Worm (Caenorhabditis elegans) whole organism, young adult: Measurements from ENCODE around the gene hot-7.

ENCODE experiments used
- B0019.2 ChIP-seq: fragments of 200-800 bp; sonication (Bioruptor generic); conservative IDR thresholded peaks from 2 replicates; pipeline ENCODE4 v1.3.6; 2022; ENCODE audit warnings: missing genetic modification reagents, missing genetic modification characterization, missing compliant biosample characterization
- B0336.3 ChIP-seq: fragments of 200-800 bp; sonication (Bioruptor generic); IDR thresholded peaks from 2 replicates; pipeline ENCODE4 v1.3.6; 2022; ENCODE audit warnings: missing genetic modification characterization, missing compliant biosample characterization
- C06A6.2 ChIP-seq: fragments of 200-800 bp; sonication (Bioruptor generic); conservative IDR thresholded peaks from 2 replicates; pipeline ENCODE4 v1.3.6; 2022; ENCODE audit warnings: missing genetic modification characterization, missing compliant biosample characterization
- F10E7.11 ChIP-seq: sonication (generic microtip); optimal IDR thresholded peaks from 2 replicates; lab custom pipeline; 2017; ENCODE audit warnings: mild to moderate bottlenecking, missing genetic modification characterization, moderate library complexity, missing compliant biosample characterization
- F33H1.4 ChIP-seq: fragments of 200-800 bp; sonication (Bioruptor generic); IDR thresholded peaks from 2 replicates; pipeline ENCODE4 v1.3.6; 2022; ENCODE audit warnings: missing genetic modification reagents, missing genetic modification characterization, missing compliant biosample characterization
- F39B2.1 ChIP-seq: fragments of 200-800 bp; sonication (Bioruptor generic); IDR thresholded peaks from 2 replicates; pipeline ENCODE4 v1.3.6; 2022; ENCODE audit warnings: missing genetic modification reagents, missing genetic modification characterization, missing compliant biosample characterization
- F55B11.4 ChIP-seq: sonication (generic microtip); optimal IDR thresholded peaks from 2 replicates; lab custom pipeline; 2016; ENCODE audit warnings: missing compliant biosample characterization, missing genetic modification characterization, borderline replicate concordance; ENCODE audit not compliant: insufficient read depth
- F57A8.1 ChIP-seq: fragments of 200-800 bp; sonication (Bioruptor generic); optimal IDR thresholded peaks from 2 replicates; lab custom pipeline; 2018; ENCODE audit warnings: mild to moderate bottlenecking, missing genetic modification characterization, moderate library complexity, missing compliant biosample characterization
- T26A5.8 ChIP-seq: sonication (generic microtip); optimal IDR thresholded peaks from 2 replicates; lab custom pipeline; 2016; ENCODE audit warnings: missing genetic modification characterization, missing compliant biosample characterization
- Y56A3A.18 ChIP-seq: fragments of 200-800 bp; sonication (Bioruptor generic); IDR thresholded peaks from 2 replicates; pipeline ENCODE4 v1.3.6; 2022; ENCODE audit warnings: missing genetic modification reagents, missing genetic modification characterization, missing compliant biosample characterization
- ama-1 ChIP-seq, 3 experiments: fragments of 150-350 bp in 1 of 3; sonication (generic microtip) in 2 of 3; optimal IDR thresholded peaks; 2 replicates each; lab custom pipeline; 2014 to 2018; ENCODE audit warnings: missing biosample characterization in 2 of 3, missing genetic modification characterization in 2 of 3, missing genetic modification reagents in 2 of 3
- aptf-3 ChIP-seq: fragments of 200-800 bp; sonication (Bioruptor generic); IDR thresholded peaks from 2 replicates; pipeline ENCODE4 v1.3.6; 2022; ENCODE audit warnings: missing genetic modification characterization, missing compliant biosample characterization
- atf-7 ChIP-seq: sonication (generic microtip); optimal IDR thresholded peaks from 2 replicates; lab custom pipeline; 2017; ENCODE audit warnings: mild to moderate bottlenecking, missing genetic modification characterization, missing compliant biosample characterization
- attf-6 ChIP-seq: fragments of 200-800 bp; sonication (Bioruptor generic); IDR thresholded peaks from 2 replicates; pipeline ENCODE4 v1.3.6; 2022; ENCODE audit warnings: missing genetic modification reagents, missing genetic modification characterization, missing compliant biosample characterization
- bed-1 ChIP-seq: fragments of 200-800 bp; sonication (Bioruptor generic); IDR thresholded peaks from 2 replicates; pipeline ENCODE4 v1.3.6; 2022; ENCODE audit warnings: missing genetic modification reagents, missing genetic modification characterization, missing compliant biosample characterization
- cebp-2 ChIP-seq: fragments of 200-800 bp; sonication (Bioruptor generic); IDR thresholded peaks from 2 replicates; pipeline ENCODE4 v1.3.6; 2022; ENCODE audit warnings: missing genetic modification characterization, missing compliant biosample characterization
- ceh-40 ChIP-seq: fragments of 200-800 bp; sonication (Bioruptor generic); IDR thresholded peaks from 2 replicates; pipeline ENCODE4 v1.3.6; 2022; ENCODE audit warnings: missing genetic modification characterization, missing compliant biosample characterization
- chd-7 ChIP-seq: sonication (generic microtip); optimal IDR thresholded peaks from 2 replicates; lab custom pipeline; 2016; ENCODE audit warnings: mild to moderate bottlenecking, missing genetic modification characterization, moderate library complexity, missing compliant biosample characterization
- dox-1 ChIP-seq: fragments of 200-800 bp; sonication (Bioruptor generic); IDR thresholded peaks from 2 replicates; pipeline ENCODE4 v1.3.6; 2022; ENCODE audit warnings: missing genetic modification reagents, missing genetic modification characterization, missing compliant biosample characterization
- dpff-1 ChIP-seq: sonication (generic microtip); optimal IDR thresholded peaks from 2 replicates; lab custom pipeline; 2017; ENCODE audit warnings: mild to moderate bottlenecking, missing genetic modification characterization, missing compliant biosample characterization
- gei-17 ChIP-seq: fragments of 200-800 bp; sonication (Bioruptor generic); optimal IDR thresholded peaks from 2 replicates; lab custom pipeline; 2018; ENCODE audit warnings: mild to moderate bottlenecking, missing genetic modification characterization, missing compliant biosample characterization
- hmg-20 ChIP-seq: fragments of 200-800 bp; sonication (Bioruptor generic); IDR thresholded peaks from 2 replicates; pipeline ENCODE4 v1.3.6; 2022; ENCODE audit warnings: missing genetic modification reagents, missing genetic modification characterization, missing compliant biosample characterization
- hsf-1 ChIP-seq: fragments of 200-800 bp; sonication (Bioruptor generic); IDR thresholded peaks from 2 replicates; pipeline ENCODE4 v1.3.6; 2022; ENCODE audit warnings: missing genetic modification reagents, missing genetic modification characterization, missing compliant biosample characterization
- lin-40 ChIP-seq: sonication (generic microtip); optimal IDR thresholded peaks from 2 replicates; lab custom pipeline; 2016; ENCODE audit warnings: missing genetic modification characterization, mild to moderate bottlenecking, missing compliant biosample characterization, missing genotype, missing genetic modification reagents
- lsl-1 ChIP-seq: fragments of 200-800 bp; sonication (Bioruptor generic); optimal IDR thresholded peaks from 2 replicates; lab custom pipeline; 2018; ENCODE audit warnings: mild to moderate bottlenecking, missing genetic modification characterization, moderate library complexity, missing compliant biosample characterization
- lsy-27 ChIP-seq: sonication (generic microtip); optimal IDR thresholded peaks from 2 replicates; lab custom pipeline; 2017; ENCODE audit warnings: missing genetic modification characterization, mild to moderate bottlenecking, missing compliant biosample characterization, antibody characterized with exemption, missing genotype, borderline replicate concordance; ENCODE audit not compliant: insufficient read depth
- madf-6 ChIP-seq: fragments of 200-800 bp; sonication (Bioruptor generic); IDR thresholded peaks from 2 replicates; pipeline ENCODE4 v1.3.6; 2022; ENCODE audit warnings: missing genetic modification reagents, missing genetic modification characterization, missing compliant biosample characterization
- mcd-1 ChIP-seq: fragments of 200-800 bp; sonication (Bioruptor generic); IDR thresholded peaks from 2 replicates; pipeline ENCODE4 v1.3.6; 2022; ENCODE audit warnings: missing genetic modification reagents, missing genetic modification characterization, missing compliant biosample characterization
- nhr-179 ChIP-seq: sonication (generic microtip); optimal IDR thresholded peaks from 2 replicates; lab custom pipeline; 2016; ENCODE audit warnings: mild to moderate bottlenecking, missing genetic modification characterization, missing compliant biosample characterization
- nhr-80 ChIP-seq: sonication (generic microtip); optimal IDR thresholded peaks from 2 replicates; lab custom pipeline; 2016; ENCODE audit warnings: missing genetic modification characterization, missing compliant biosample characterization
- rcor-1 ChIP-seq: fragments of 200-800 bp; sonication (Bioruptor generic); IDR thresholded peaks from 2 replicates; pipeline ENCODE4 v1.3.6; 2022; ENCODE audit warnings: missing genetic modification reagents, missing genetic modification characterization, missing compliant biosample characterization
- rec-8 ChIP-seq, 2 experiments: sonication (generic microtip); optimal IDR thresholded peaks; 2 replicates each; lab custom pipeline; 2016; ENCODE audit warnings: mild to moderate bottlenecking in 2 of 2, missing genetic modification characterization in 2 of 2, missing genetic modification reagents in 2 of 2, missing genotype in 2 of 2, missing biosample characterization in 1 of 2, missing compliant biosample characterization in 1 of 2, moderate library complexity in 1 of 2
- repo-1 ChIP-seq: sonication (generic microtip); optimal IDR thresholded peaks from 2 replicates; lab custom pipeline; 2017; ENCODE audit warnings: mild to moderate bottlenecking, missing genetic modification characterization, missing compliant biosample characterization
- rpc-1 ChIP-seq, 2 experiments: fragments of 150-350 bp in 1 of 2; sonication (generic microtip) in 1 of 2; optimal IDR thresholded peaks; 2 replicates each; lab custom pipeline; 2014 to 2018; ENCODE audit warnings: missing biosample characterization in 1 of 2, missing genetic modification characterization in 1 of 2, missing genetic modification reagents in 1 of 2, missing genotype in 1 of 2
- sdz-38 ChIP-seq: sonication (generic microtip); optimal IDR thresholded peaks from 2 replicates; lab custom pipeline; 2016; ENCODE audit warnings: missing genotype, missing genetic modification characterization, missing compliant biosample characterization
- sea-2 ChIP-seq: fragments of 200-800 bp; sonication (Bioruptor generic); IDR thresholded peaks from 2 replicates; pipeline ENCODE4 v1.3.6; 2022; ENCODE audit warnings: missing genetic modification characterization, missing compliant biosample characterization
- snpc-1.3 ChIP-seq: sonication (generic microtip); optimal IDR thresholded peaks from 2 replicates; lab custom pipeline; 2017; ENCODE audit warnings: missing genetic modification characterization, mild to moderate bottlenecking, missing compliant biosample characterization, antibody characterized with exemption, moderate library complexity, missing genotype, missing genetic modification reagents; ENCODE audit not compliant: insufficient read depth
- snpc-3.4 ChIP-seq: sonication (generic microtip); optimal IDR thresholded peaks from 2 replicates; lab custom pipeline; 2017; ENCODE audit warnings: missing genetic modification characterization, mild to moderate bottlenecking, missing compliant biosample characterization, antibody characterized with exemption, moderate library complexity, missing genotype, missing genetic modification reagents
- tbx-9 ChIP-seq: sonication (generic microtip); optimal IDR thresholded peaks from 2 replicates; lab custom pipeline; 2016; ENCODE audit warnings: borderline replicate concordance, missing genetic modification characterization, inconsistent platforms, missing compliant biosample characterization
- unc-130 ChIP-seq: sonication (generic microtip); optimal IDR thresholded peaks from 2 replicates; lab custom pipeline; 2016; ENCODE audit warnings: missing genetic modification reagents, missing genetic modification characterization, missing compliant biosample characterization
- xnd-1 ChIP-seq: sonication (generic microtip); optimal IDR thresholded peaks from 2 replicates; lab custom pipeline; 2016; ENCODE audit warnings: missing genotype, missing genetic modification reagents, missing genetic modification characterization, missing compliant biosample characterization
- zfh-2 ChIP-seq: fragments of 200-800 bp; sonication (Bioruptor generic); conservative IDR thresholded peaks from 2 replicates; pipeline ENCODE4 v1.3.6; 2022; ENCODE audit warnings: missing genetic modification reagents, missing genetic modification characterization, missing compliant biosample characterization
- ztf-18 ChIP-seq: sonication (generic microtip); optimal IDR thresholded peaks from 2 replicates; lab custom pipeline; 2016; ENCODE audit warnings: missing genotype, mild to moderate bottlenecking, missing genetic modification characterization, missing compliant biosample characterization
- ztf-25 ChIP-seq: fragments of 200-800 bp; sonication (Bioruptor generic); IDR thresholded peaks from 2 replicates; pipeline ENCODE4 v1.3.6; 2022; ENCODE audit warnings: missing genetic modification reagents, missing genetic modification characterization, missing compliant biosample characterization
- ztf-28 ChIP-seq: fragments of 200-800 bp; sonication (Bioruptor generic); IDR thresholded peaks from 2 replicates; pipeline ENCODE4 v1.3.6; 2022; ENCODE audit warnings: missing genetic modification reagents, missing genetic modification characterization, missing compliant biosample characterization
- ztf-6 ChIP-seq: fragments of 200-800 bp; sonication (Bioruptor generic); IDR thresholded peaks from 2 replicates; pipeline ENCODE4 v1.3.6; 2022; ENCODE audit warnings: missing genetic modification reagents, missing genetic modification characterization, missing compliant biosample characterization

Gene hot-7

DNA sequence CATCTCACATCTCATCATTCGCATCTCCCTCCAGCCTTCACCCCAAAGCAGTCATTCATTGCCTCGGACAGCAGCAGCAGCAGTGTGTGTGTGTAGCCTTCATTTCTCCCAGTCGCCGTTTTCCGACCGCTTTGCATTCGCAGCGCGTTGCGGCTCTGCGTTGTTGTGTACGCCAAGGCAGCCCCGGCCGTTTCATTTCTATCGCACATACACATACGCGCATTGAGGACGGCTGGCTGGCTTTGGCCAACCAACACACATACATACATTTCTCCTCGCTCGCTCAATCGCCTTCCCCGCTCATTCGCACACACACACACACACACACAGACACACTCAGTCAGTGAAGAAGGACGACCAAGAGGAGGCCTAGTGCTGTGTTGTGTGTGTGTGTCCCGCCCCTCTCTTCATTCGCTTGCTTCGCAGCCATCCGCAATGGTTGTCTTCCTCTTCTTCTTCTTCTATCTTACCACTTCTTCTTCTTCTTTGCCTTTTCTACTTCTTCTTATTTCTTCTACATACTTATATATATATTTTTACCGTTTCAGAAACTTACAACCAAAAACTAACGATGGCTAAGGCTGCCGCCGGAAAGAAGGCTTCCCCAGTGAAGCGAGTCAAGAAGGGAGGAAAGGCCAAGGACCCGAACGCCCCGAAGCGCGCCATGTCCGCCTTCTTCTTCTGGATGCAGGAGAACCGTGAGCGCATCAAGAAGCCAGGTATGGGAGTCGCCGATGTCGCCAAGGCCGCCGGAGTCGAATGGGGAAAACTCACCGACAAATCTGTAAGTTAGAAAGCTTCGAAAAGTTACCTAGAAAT lies 39.1 kb downstream of the hot-7 start, which contains the start of gene hmg-1.1 (continued):
- TF ChIP-seq lsl-1 (GFP tag; lab: Kevin White, UChicago): peak; percentile 8
- no peak for TF ChIP-seq sdz-38 (tag; lab: Kevin White, UChicago)
- TF ChIP-seq aptf-3 (GFP tag; lab: Robert Waterston, UW): no peak
- no peak for TF ChIP-seq Y56A3A.18
- no peak for TF ChIP-seq snpc-1.3 (tag; lab: Kevin White, UChicago)
- no peak for TF ChIP-seq unc-130 (GFP tag; lab: Kevin White, UChicago)
- TF ChIP-seq hsf-1: 0 out of 2 replicates have a peak, but pooled peaks have one; percentile 7
- TF ChIP-seq rec-8 (tag; optimal IDR thresholded peaks at IDR 0.05; lab: Kevin White, UChicago): no peak
- no peak for TF ChIP-seq attf-6 (GFP tag; lab: Robert Waterston, UW)
- TF ChIP-seq rpc-1 (optimal IDR thresholded peaks at IDR 0.05; lab: Kevin White, UChicago): no peak
- no peak for TF ChIP-seq rpc-1 (tag; optimal IDR thresholded peaks at IDR 0.05; lab: Kevin White, UChicago)
- TF ChIP-seq F55B11.4 (tag; lab: Kevin White, UChicago): no peak
- TF ChIP-seq F57A8.1 (GFP tag; lab: Kevin White, UChicago): no peak
- 0 out of 2 replicates have a peak, but pooled peaks have one; percentile 36 for TF ChIP-seq rcor-1
- TF ChIP-seq C06A6.2: peak; percentile 23; the same call in 1 of the 2 replicates
- TF ChIP-seq nhr-179 (tag; lab: Kevin White, UChicago): no peak
- no peak for TF ChIP-seq xnd-1 (tag; lab: Kevin White, UChicago)
- no peak for TF ChIP-seq F39B2.1 (GFP tag; lab: Robert Waterston, UW)
- TF ChIP-seq bed-1: no peak
- TF ChIP-seq ama-1 (optimal IDR thresholded peaks at IDR 0.05; lab: Kevin White, UChicago): no peak
- no peak for TF ChIP-seq ama-1 (GFP tag; optimal IDR thresholded peaks at IDR 0.05; lab: Kevin White, UChicago)
- TF ChIP-seq tbx-9 (tag; lab: Kevin White, UChicago): no peak
- TF ChIP-seq ztf-18 (tag; lab: Kevin White, UChicago): peak; percentile 82
- TF ChIP-seq sea-2 (GFP tag; lab: Robert Waterston, UW): no peak
- TF ChIP-seq F10E7.11 (tag; lab: Kevin White, UChicago): no peak
- peak; percentile 63 for TF ChIP-seq atf-7 (tag; lab: Kevin White, UChicago)
- TF ChIP-seq chd-7 (tag; lab: Kevin White, UChicago): peak; percentile 70
- no peak for TF ChIP-seq F33H1.4 (GFP tag; lab: Robert Waterston, UW)
- peak; percentile 88 for TF ChIP-seq dox-1
- TF ChIP-seq T26A5.8: no peak
- TF ChIP-seq B0019.2 (GFP tag; lab: Robert Waterston, UW): no peak
- peak; percentile 65 for TF ChIP-seq lin-40 (tag; lab: Kevin White, UChicago)
- TF ChIP-seq ceh-40 (GFP tag; lab: Robert Waterston, UW): 0 out of 2 replicates have a peak, but pooled peaks have one; percentile 49
- TF ChIP-seq zfh-2 (GFP tag; lab: Robert Waterston, UW): peak; percentile 87
- peak; percentile 57 for TF ChIP-seq B0336.3
- TF ChIP-seq repo-1 (tag; lab: Kevin White, UChicago): peak; percentile 17
- TF ChIP-seq hmg-20 (GFP tag; lab: Robert Waterston, UW): no peak
- TF ChIP-seq snpc-3.4: no peak
- TF ChIP-seq ztf-28 (GFP tag; lab: Robert Waterston, UW): no peak
- no peak for TF ChIP-seq ztf-6
- no peak for TF ChIP-seq madf-6 (GFP tag; lab: Robert Waterston, UW)
- no peak for TF ChIP-seq dpff-1 (tag; lab: Kevin White, UChicago)
- peak; percentile 93 for TF ChIP-seq nhr-80 (tag; lab: Kevin White, UChicago)
- peak; percentile 49 for TF ChIP-seq gei-17 (GFP tag; lab: Kevin White, UChicago)
- peak; percentile 83; the same call in 1 of the 2 replicates for TF ChIP-seq cebp-2
- peak; percentile 69 for TF ChIP-seq mcd-1 (GFP tag; lab: Robert Waterston, UW)
- no peak for TF ChIP-seq lsy-27 (tag; lab: Kevin White, UChicago)
- TF ChIP-seq ztf-25 (GFP tag; lab: Robert Waterston, UW): no peak
